Worm (Caenorhabditis elegans): ENCODE data around the gene skr-3.

- TF ChIP-seq aly-2 (tag; optimal IDR thresholded peaks at IDR 0.05) (no peak), nhr-77 (tag; optimal IDR thresholded peaks at IDR 0.05) (no peak), nhr-237 (tag; optimal IDR thresholded peaks at IDR 0.05) (no peak), ztf-11 (tag; optimal IDR thresholded peaks at IDR 0.05) (no peak), lin-13 (GFP tag; optimal IDR thresholded peaks at IDR 0.05) (no peak), ceh-16 (tag; optimal IDR thresholded peaks at IDR 0.05) (no peak), blmp-1 (tag; optimal IDR thresholded peaks at IDR 0.05; ENCODE audit: insufficient read depth) (no peak), peb-1 (tag; optimal IDR thresholded peaks at IDR 0.05) (no peak), unc-62 (GFP tag; optimal IDR thresholded peaks at IDR 0.05) (no peak), egl-27 (tag; optimal IDR thresholded peaks at IDR 0.05) (no peak)
These were observed 8.2 kb downstream of the skr-3 start for ce11 chrV:16129116-16129515.

Data from whole organism, L2 larva.